Worm (Caenorhabditis elegans) whole organism, L4 larva: ENCODE measurements around the gene ZC449.4.

ENCODE experiments used
- F37D6.2 ChIP-seq: sonication (generic microtip); optimal IDR thresholded peaks from 2 replicates; lab custom pipeline; 2016; ENCODE audit warnings: mild to moderate bottlenecking, missing genetic modification characterization, missing compliant biosample characterization
- F49E8.2 ChIP-seq: sonication (generic microtip); optimal IDR thresholded peaks from 2 replicates; lab custom pipeline; 2016; ENCODE audit warnings: missing compliant biosample characterization, mild to moderate bottlenecking, missing genetic modification characterization, borderline replicate concordance
- Y48G9A.11 ChIP-seq: fragments of 200-800 bp; sonication (Bioruptor generic); IDR thresholded peaks from 2 replicates; pipeline ENCODE4 v1.3.6; 2022; ENCODE audit warnings: missing genetic modification reagents, missing genetic modification characterization, missing compliant biosample characterization
- aha-1 ChIP-seq: fragments of 150-350 bp; peaks from one replicate; lab custom pipeline; 2014; ENCODE audit warnings: missing biosample characterization, missing genetic modification characterization
- aly-2 ChIP-seq: sonication (generic microtip); optimal IDR thresholded peaks from 2 replicates; lab custom pipeline; 2018; ENCODE audit warnings: missing biosample characterization, missing genetic modification characterization
- ama-1 ChIP-seq: fragments of 150-350 bp; optimal IDR thresholded peaks from 2 replicates; lab custom pipeline; 2014; ENCODE audit warnings: inconsistent platforms, mixed read lengths
- ceh-20 ChIP-seq: fragments of 200-800 bp; sonication (Bioruptor generic); IDR thresholded peaks from 2 replicates; pipeline ENCODE4 v1.3.6; 2022; ENCODE audit warnings: missing genetic modification reagents, missing genetic modification characterization, missing compliant biosample characterization
- ceh-32 ChIP-seq: sonication (generic microtip); optimal IDR thresholded peaks from 2 replicates; lab custom pipeline; 2016; ENCODE audit warnings: mild to moderate bottlenecking, missing genetic modification characterization, missing compliant biosample characterization; ENCODE audit not compliant: poor library complexity
- ceh-44 ChIP-seq: fragments of 200-800 bp; sonication (Bioruptor generic); IDR thresholded peaks from 2 replicates; pipeline ENCODE4 v1.3.6; 2022; ENCODE audit warnings: missing genetic modification reagents, missing genetic modification characterization, missing compliant biosample characterization
- dmd-6 ChIP-seq: fragments of 200-800 bp; sonication (Bioruptor generic); IDR thresholded peaks from 2 replicates; pipeline ENCODE4 v1.3.6; 2022; ENCODE audit warnings: missing genetic modification reagents, missing genetic modification characterization, missing compliant biosample characterization
- fkh-10 ChIP-seq: fragments of 150-350 bp; optimal IDR thresholded peaks from 2 replicates; lab custom pipeline; 2014; ENCODE audit warnings: missing biosample characterization, missing genetic modification reagents, missing genetic modification characterization
- fos-1 ChIP-seq: fragments of 150-350 bp; optimal IDR thresholded peaks from 2 replicates; lab custom pipeline; 2014; ENCODE audit warnings: missing biosample characterization, missing genetic modification characterization
- hif-1 ChIP-seq, 2 experiments: sonication (generic microtip); optimal IDR thresholded peaks; 2 replicates each; lab custom pipeline; 2016 to 2017; ENCODE audit warnings: missing compliant biosample characterization in 2 of 2, missing genetic modification characterization in 2 of 2, missing genetic modification reagents in 2 of 2, missing genotype in 2 of 2, mild to moderate bottlenecking in 1 of 2
- hmg-1.1 ChIP-seq: fragments of 200-800 bp; sonication (Bioruptor generic); IDR thresholded peaks from 2 replicates; pipeline ENCODE4 v1.3.6; 2022; ENCODE audit warnings: missing genetic modification reagents, missing genetic modification characterization, missing compliant biosample characterization
- jun-1 ChIP-seq: fragments of 150-350 bp; optimal IDR thresholded peaks from 2 replicates; lab custom pipeline; 2014; ENCODE audit warnings: missing biosample characterization, missing genetic modification reagents, missing genetic modification characterization
- lim-7 ChIP-seq: fragments of 200-800 bp; sonication (Bioruptor generic); IDR thresholded peaks from 2 replicates; pipeline ENCODE4 v1.3.6; 2022; ENCODE audit warnings: missing genetic modification characterization, missing compliant biosample characterization
- lir-3 ChIP-seq: sonication (generic microtip); optimal IDR thresholded peaks from 2 replicates; lab custom pipeline; 2016; ENCODE audit warnings: mild to moderate bottlenecking, missing genetic modification characterization, missing compliant biosample characterization
- lsy-2 ChIP-seq, 2 experiments: fragments of 150-350 bp in 1 of 2; sonication (generic microtip) in 1 of 2; optimal IDR thresholded peaks; 2 replicates each; lab custom pipeline; 2014 to 2017; ENCODE audit warnings: missing biosample characterization in 2 of 2, missing genetic modification characterization in 2 of 2
- madf-5 ChIP-seq, 2 experiments: fragments of 200-800 bp; sonication (Bioruptor generic); IDR thresholded peaks; 2 replicates each; pipeline ENCODE4 v1.3.6; 2022; ENCODE audit warnings: missing compliant biosample characterization in 2 of 2, missing genetic modification characterization in 2 of 2
- mep-1 ChIP-seq: fragments of 150-350 bp; sonication (generic microtip); optimal IDR thresholded peaks from 3 replicates; lab custom pipeline; 2014; ENCODE audit warnings: missing biosample characterization, missing genetic modification characterization
- mxl-2 ChIP-seq: fragments of 200-800 bp; sonication (Bioruptor generic); conservative IDR thresholded peaks from 2 replicates; pipeline ENCODE4 v1.3.6; 2022; ENCODE audit warnings: missing genetic modification reagents, missing genetic modification characterization, missing compliant biosample characterization
- nhr-102 ChIP-seq: sonication (generic microtip); optimal IDR thresholded peaks from 2 replicates; lab custom pipeline; 2016; ENCODE audit warnings: mild to moderate bottlenecking, missing genetic modification characterization, moderate library complexity, missing compliant biosample characterization
- nhr-237 ChIP-seq: sonication (generic microtip); optimal IDR thresholded peaks from 2 replicates; lab custom pipeline; 2017; ENCODE audit warnings: missing biosample characterization, missing genetic modification characterization
- nhr-28 ChIP-seq: fragments of 150-350 bp; optimal IDR thresholded peaks from 2 replicates; lab custom pipeline; 2014; ENCODE audit warnings: missing biosample characterization, missing genetic modification characterization
- nhr-41 ChIP-seq: fragments of 200-800 bp; sonication (Bioruptor generic); IDR thresholded peaks from 2 replicates; pipeline ENCODE4 v1.3.6; 2022; ENCODE audit warnings: missing genetic modification reagents, missing genetic modification characterization, missing compliant biosample characterization
- nhr-48 ChIP-seq: sonication (generic microtip); optimal IDR thresholded peaks from 2 replicates; lab custom pipeline; 2016; ENCODE audit warnings: mild to moderate bottlenecking, missing genetic modification characterization, missing compliant biosample characterization
- nhr-6 ChIP-seq: fragments of 150-350 bp; optimal IDR thresholded peaks from 2 replicates; lab custom pipeline; 2014; ENCODE audit warnings: missing biosample characterization, missing genetic modification characterization
- nhr-77 ChIP-seq: fragments of 150-350 bp; optimal IDR thresholded peaks from 2 replicates; lab custom pipeline; 2014; ENCODE audit warnings: missing biosample characterization, missing genetic modification characterization
- pha-4 ChIP-seq, 2 experiments: fragments of 150-350 bp in 1 of 2; fragments of 200-800 bp in 1 of 2; sonication (Bioruptor generic) in 1 of 2; IDR thresholded peaks in 1 of 2; optimal IDR thresholded peaks in 1 of 2; 2 replicates each; pipeline versions ENCODE4 v1.3.6 to Lab custom; 2014 to 2022; ENCODE audit warnings: missing genetic modification characterization in 2 of 2, missing genetic modification reagents in 2 of 2, missing biosample characterization in 1 of 2, missing compliant biosample characterization in 1 of 2
- php-3 ChIP-seq: fragments of 200-800 bp; sonication (Bioruptor generic); IDR thresholded peaks from 2 replicates; pipeline ENCODE4 v1.3.6; 2022; ENCODE audit warnings: missing genetic modification reagents, missing genetic modification characterization, missing compliant biosample characterization
- rbr-2 ChIP-seq: sonication (generic microtip); optimal IDR thresholded peaks from 2 replicates; lab custom pipeline; 2016; ENCODE audit warnings: missing genotype, missing genetic modification characterization, missing compliant biosample characterization
- sdz-12 ChIP-seq: fragments of 200-800 bp; sonication (Bioruptor generic); optimal IDR thresholded peaks from 2 replicates; lab custom pipeline; 2018; ENCODE audit warnings: mild to moderate bottlenecking, missing genetic modification characterization, missing compliant biosample characterization
- skn-1 ChIP-seq: fragments of 150-350 bp; optimal IDR thresholded peaks from 2 replicates; lab custom pipeline; 2014; ENCODE audit warnings: missing biosample characterization, missing genetic modification characterization
- spr-3 ChIP-seq: fragments of 200-800 bp; sonication (Bioruptor generic); optimal IDR thresholded peaks from 2 replicates; lab custom pipeline; 2018; ENCODE audit warnings: mild to moderate bottlenecking, missing genetic modification characterization, missing compliant biosample characterization
- unc-39 ChIP-seq: sonication (generic microtip); optimal IDR thresholded peaks from 2 replicates; lab custom pipeline; 2017; ENCODE audit warnings: missing biosample characterization, missing genetic modification characterization
- unc-62 ChIP-seq, 3 experiments: fragments of 150-350 bp in 1 of 3; sonication (generic microtip); optimal IDR thresholded peaks in 2 of 3; peaks in 1 of 3; 1 replicate in 1 of 3; 2 replicates in 2 of 3; lab custom pipeline; 2014 to 2017; ENCODE audit warnings: missing biosample characterization in 3 of 3, missing genetic modification characterization in 3 of 3, missing genetic modification reagents in 3 of 3, missing genotype in 1 of 3
- vab-7 ChIP-seq: fragments of 200-800 bp; sonication (Bioruptor generic); IDR thresholded peaks from 2 replicates; pipeline ENCODE4 v1.3.6; 2022; ENCODE audit warnings: missing genetic modification reagents, missing genetic modification characterization, missing compliant biosample characterization
- zip-11 ChIP-seq: fragments of 200-800 bp; sonication (Bioruptor generic); IDR thresholded peaks from 2 replicates; pipeline ENCODE4 v1.3.6; 2022; ENCODE audit warnings: missing genetic modification characterization, missing compliant biosample characterization
- ztf-11 ChIP-seq: fragments of 150-350 bp; optimal IDR thresholded peaks from 2 replicates; lab custom pipeline; 2014; ENCODE audit warnings: missing biosample characterization, missing genetic modification characterization
- ztf-7 ChIP-seq: fragments of 150-350 bp; optimal IDR thresholded peaks from 2 replicates; lab custom pipeline; 2014; ENCODE audit warnings: missing biosample characterization, missing genetic modification characterization

The ZC449.4 gene

DNA sequence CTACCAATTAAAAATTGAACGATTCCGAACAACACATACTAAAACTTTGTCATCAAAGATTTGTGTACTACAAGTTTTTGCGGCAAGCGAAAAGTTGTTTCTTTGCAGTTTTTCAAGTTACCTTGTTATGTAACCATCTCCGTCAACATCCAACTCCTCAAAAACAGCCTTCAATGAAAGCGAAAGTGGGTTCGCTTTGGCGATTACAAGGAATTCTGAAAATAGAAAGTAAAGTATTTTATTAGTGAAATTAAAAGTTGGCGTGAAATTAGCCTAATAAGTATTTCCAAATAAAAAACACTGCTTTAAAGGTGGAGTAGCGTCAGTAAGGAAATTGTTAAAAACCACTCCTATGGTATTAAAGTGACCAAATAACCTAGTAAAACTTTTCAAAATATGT lies 41.8 kb upstream of the ZC449.4 start:
- TF ChIP-seq ztf-7 (tag; lab: Kevin White, UChicago), result no peak
- peak; percentile 70 for TF ChIP-seq aha-1

DNA sequence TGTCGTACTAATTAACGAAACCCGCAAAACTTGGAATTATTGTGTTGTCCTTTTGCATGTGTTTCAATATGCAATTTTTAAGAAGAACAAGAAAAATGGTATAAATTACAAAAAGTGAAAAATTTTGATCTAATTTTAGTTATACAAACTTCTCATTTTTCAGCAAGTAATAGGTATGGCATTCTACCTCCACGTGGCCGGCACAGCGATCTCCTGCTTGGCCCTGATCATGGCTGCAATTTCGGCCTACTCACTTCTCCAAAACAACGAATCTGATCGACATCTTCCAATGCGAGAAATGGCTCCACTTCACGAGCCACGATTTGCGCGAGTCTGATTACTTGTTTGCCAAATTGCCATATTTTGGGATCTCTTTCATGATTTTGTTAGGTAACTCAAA lies 40.1 kb upstream of the ZC449.4 start:
- TF ChIP-seq fos-1 (tag; lab: Kevin White, UChicago), result no peak
- TF ChIP-seq aha-1, result peak; percentile 85
- peak; percentile 42 for TF ChIP-seq ama-1 (lab: Kevin White, UChicago)

DNA sequence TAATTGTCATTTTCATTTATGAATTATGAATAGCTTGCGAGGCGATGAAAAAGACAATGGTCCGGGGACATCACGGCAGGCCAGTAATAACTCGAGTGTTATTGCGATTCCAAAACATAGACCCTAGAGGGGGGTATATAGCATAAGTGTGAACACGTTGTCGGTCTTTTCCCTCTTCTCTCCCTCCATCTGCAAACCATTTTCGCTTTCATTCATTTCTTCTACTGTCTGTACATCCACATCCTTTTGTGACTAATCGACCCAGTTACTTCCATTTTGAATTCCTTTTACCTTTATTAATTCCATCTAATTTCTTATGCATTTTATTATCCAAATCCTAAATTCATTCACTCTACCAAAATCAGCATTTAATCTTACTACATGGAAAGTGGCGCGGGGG lies 37.3 kb upstream of the ZC449.4 start:
- no peak for TF ChIP-seq F49E8.2 (tag; lab: Kevin White, UChicago)

DNA sequence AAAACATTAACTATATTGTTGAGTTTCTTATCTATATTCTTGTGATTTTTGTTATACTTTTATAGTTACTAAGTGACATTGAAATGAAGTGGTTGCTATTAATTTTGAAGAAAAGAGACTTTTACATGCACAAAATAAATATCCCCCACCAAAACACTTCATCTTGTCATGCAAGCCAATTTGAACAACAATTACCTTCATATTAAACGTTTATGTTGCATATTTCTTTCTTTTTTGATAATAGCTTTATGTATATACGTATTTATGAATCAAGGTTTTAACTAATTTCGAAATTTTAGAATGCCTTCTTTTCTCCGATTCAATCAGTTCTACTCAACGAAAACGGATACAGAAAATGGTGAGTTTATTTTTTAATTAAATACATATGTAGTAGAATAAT lies 34.0 kb upstream of the ZC449.4 start, which contains the start of gene clc-7:
Gene clc-7 (plus strand): TSS at position 301 of the 400 bp plus-strand sequence.
- TF ChIP-seq ztf-11 (tag; lab: Kevin White, UChicago), result no peak
- TF ChIP-seq nhr-237, result no peak
- no peak for TF ChIP-seq fkh-10 (GFP tag; lab: Kevin White, UChicago)
- no peak for TF ChIP-seq php-3
- TF ChIP-seq nhr-77 (tag; lab: Kevin White, UChicago), result no peak
- no peak for TF ChIP-seq hmg-1.1 (GFP tag; lab: Robert Waterston, UW)
- no peak for TF ChIP-seq nhr-6 (tag; lab: Kevin White, UChicago)
- TF ChIP-seq vab-7 (GFP tag; lab: Robert Waterston, UW), result no peak
- TF ChIP-seq lir-3 (tag; lab: Kevin White, UChicago), result no peak
- TF ChIP-seq madf-5 (GFP tag; IDR thresholded peaks at IDR 0.05; lab: Robert Waterston, UW), result no peak
- TF ChIP-seq nhr-28 (tag; lab: Kevin White, UChicago), result no peak
- no peak for TF ChIP-seq spr-3
- no peak for TF ChIP-seq mep-1 (tag; lab: Kevin White, UChicago)
- no peak for TF ChIP-seq lim-7 (GFP tag; lab: Robert Waterston, UW)
- no peak for TF ChIP-seq ceh-44 (GFP tag; lab: Robert Waterston, UW)
- TF ChIP-seq unc-62 (GFP tag; optimal IDR thresholded peaks at IDR 0.05 in 1 of 2; lab: Kevin White, UChicago), result no peak
- no peak for TF ChIP-seq unc-62 (tag; optimal IDR thresholded peaks at IDR 0.05; lab: Kevin White, UChicago)
- no peak for TF ChIP-seq ceh-20
- TF ChIP-seq hif-1 (tag; optimal IDR thresholded peaks at IDR 0.05; lab: Kevin White, UChicago), result no peak
- no peak for TF ChIP-seq dmd-6 (GFP tag; lab: Robert Waterston, UW)
- TF ChIP-seq zip-11, result no peak

DNA sequence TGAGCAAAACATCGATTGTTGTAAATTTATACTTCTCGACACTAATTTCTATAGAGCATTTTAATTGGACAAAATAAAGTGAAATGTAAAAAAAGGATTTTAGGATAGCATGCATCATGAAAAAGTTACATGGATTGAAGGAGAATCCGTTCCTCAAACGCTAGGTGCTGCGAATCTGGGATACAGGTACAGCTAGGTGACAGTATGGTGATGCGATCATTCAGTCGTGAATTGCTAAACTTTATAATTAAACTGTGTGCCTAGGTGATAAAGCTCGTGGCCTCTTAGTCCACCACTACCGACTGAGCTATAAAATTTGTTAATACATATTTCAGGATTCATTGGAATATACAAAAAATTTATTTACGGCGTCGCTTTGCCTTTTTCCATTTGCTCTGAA lies 32.8 kb upstream of the ZC449.4 start:
- TF ChIP-seq spr-3 (no peak), aha-1 (peak; percentile 56)

DNA sequence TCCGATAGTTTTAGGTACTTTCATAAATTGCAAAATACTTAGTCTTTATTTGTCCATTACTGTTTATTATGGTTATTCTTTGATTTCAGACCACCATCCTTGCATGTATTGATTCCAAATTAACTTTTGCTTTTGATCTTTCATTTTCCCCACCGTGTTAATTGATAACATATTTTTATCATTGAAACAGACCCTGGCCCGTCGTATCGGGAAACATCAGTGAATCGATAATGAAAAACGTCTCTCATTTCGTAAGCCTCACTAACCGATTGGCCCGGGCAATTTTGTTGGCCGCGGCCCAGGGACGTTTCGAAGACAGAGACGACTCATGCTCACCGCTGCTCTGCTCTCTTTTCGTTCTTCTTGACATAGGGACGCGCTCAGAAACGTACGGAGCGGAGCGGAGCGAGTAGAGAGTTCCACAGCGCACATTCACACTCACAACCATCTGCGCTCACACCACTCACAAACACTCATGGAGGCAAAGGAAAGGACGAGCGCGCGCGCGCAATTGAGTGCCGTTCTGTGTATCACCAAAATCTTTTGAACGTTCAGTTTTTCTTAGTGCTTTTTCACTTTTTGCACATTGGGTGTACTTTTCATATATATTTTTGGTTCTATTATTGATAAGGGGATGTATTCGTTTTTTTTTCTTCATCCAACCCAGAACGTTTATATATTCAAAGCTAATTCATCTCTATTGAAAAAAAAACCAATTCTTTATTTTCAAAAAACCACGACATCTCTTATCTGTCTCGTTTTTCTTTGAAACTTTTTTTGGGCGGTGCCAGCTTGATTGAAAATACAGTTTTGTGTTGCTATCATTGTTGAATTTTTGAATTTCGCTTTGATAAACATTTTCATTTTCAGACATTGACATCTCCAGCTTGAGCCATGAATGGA lies 30.2 kb upstream of the ZC449.4 start, which contains the start of gene C24H10.2:
Gene C24H10.2 (plus strand): TSS at position 853 of the 903 bp plus-strand sequence.
- peak; percentile 37 for TF ChIP-seq F37D6.2 (tag; lab: Kevin White, UChicago)
- TF ChIP-seq dmd-6 (GFP tag; lab: Robert Waterston, UW), result peak; percentile 56
- TF ChIP-seq skn-1 (tag; lab: Kevin White, UChicago), result no peak
- no peak for TF ChIP-seq ztf-11 (tag; lab: Kevin White, UChicago)
- peak; percentile 60 for TF ChIP-seq nhr-6 (tag; lab: Kevin White, UChicago)
- peak; percentile 50 to 54 for TF ChIP-seq lsy-2 (tag; optimal IDR thresholded peaks at IDR 0.05; lab: Kevin White, UChicago)
- no peak for TF ChIP-seq zip-11
- TF ChIP-seq Y48G9A.11 (GFP tag; lab: Robert Waterston, UW), result no peak
- TF ChIP-seq nhr-48 (tag; lab: Kevin White, UChicago), result peak; percentile 45
- TF ChIP-seq ceh-32, result no peak
- TF ChIP-seq sdz-12 (GFP tag; lab: Kevin White, UChicago), result no peak
- TF ChIP-seq aha-1, result peak; percentile 32
- no peak for TF ChIP-seq aly-2
- TF ChIP-seq ceh-20, result 0 out of 2 replicates have a peak, but pooled peaks have one; percentile 17
- TF ChIP-seq rbr-2 (tag; lab: Kevin White, UChicago), result peak; percentile 64
- no peak for TF ChIP-seq unc-39
- TF ChIP-seq nhr-41, result no peak
- TF ChIP-seq nhr-102 (tag; lab: Kevin White, UChicago), result peak; percentile 35
- TF ChIP-seq mxl-2 (GFP tag; lab: Robert Waterston, UW), result no peak
- no peak for TF ChIP-seq pha-4 (GFP tag; IDR thresholded peaks at IDR 0.05; lab: Robert Waterston, UW)
- TF ChIP-seq pha-4 (tag; optimal IDR thresholded peaks at IDR 0.05; lab: Kevin White, UChicago), result no peak
- TF ChIP-seq jun-1 (tag; lab: Kevin White, UChicago), result no peak
